Worm (Caenorhabditis elegans): ENCODE measurements around the gene D2023.3.

D2023.3 gene

ce11 chrV:11839220-11839619 lies 27.4 kb upstream of the D2023.3 start, which contains the start of gene idpb-5:
TSS of gene idpb-5 (plus strand) at chrV:11839520.
- TF ChIP-seq nhr-25 (tag; optimal IDR thresholded peaks at IDR 0.05; ENCODE audit: borderline replicate concordance, insufficient read depth) (no peak), snpc-1.2 (GFP tag; IDR thresholded peaks at IDR 0.05) (no peak), unc-39 (tag; optimal IDR thresholded peaks at IDR 0.05) (no peak), F49E8.2 (tag; optimal IDR thresholded peaks at IDR 0.05; ENCODE audit: borderline replicate concordance) (no peak), rbr-2 (tag; optimal IDR thresholded peaks at IDR 0.05) (no peak), ztf-11 (tag; optimal IDR thresholded peaks at IDR 0.05) (no peak), D1046.2 (GFP tag; IDR thresholded peaks at IDR 0.05) (no peak), hmg-1.1 (GFP tag; IDR thresholded peaks at IDR 0.05) (no peak), ceh-28 (tag; optimal IDR thresholded peaks at IDR 0.05) (no peak), mdt-29 (GFP tag; IDR thresholded peaks at IDR 0.05) (no peak), madf-5 (GFP tag; IDR thresholded peaks at IDR 0.05) (no peak), lin-15B (tag; optimal IDR thresholded peaks at IDR 0.05) (no peak), aha-1 (tag) (no peak), zip-2 (tag; optimal IDR thresholded peaks at IDR 0.05) (no peak), nhr-10 (tag; optimal IDR thresholded peaks at IDR 0.05) (no peak), nhr-76 (tag; optimal IDR thresholded peaks at IDR 0.05) (no peak), ces-1 (GFP tag; optimal IDR thresholded peaks at IDR 0.05) (no peak), tra-1 (GFP tag; IDR thresholded peaks at IDR 0.05) (no peak)

ce11 chrV:11836073-11836472 lies 24.3 kb upstream of the D2023.3 start, which contains the start of gene R13H4.2:
TSS of gene R13H4.2 (plus strand) at chrV:11836391.
- no peak for TF ChIP-seq aha-1 (tag)
- no peak for TF ChIP-seq lim-7 (GFP tag; IDR thresholded peaks at IDR 0.05)
- TF ChIP-seq hlh-11 (tag; optimal IDR thresholded peaks at IDR 0.05) = peak; percentile 63
- peak in 1 of 2 experiments; percentile 96 for TF ChIP-seq daf-16 (GFP tag; optimal IDR thresholded peaks at IDR 0.05)
- TF ChIP-seq daf-16 (tag; optimal IDR thresholded peaks at IDR 0.05) = no peak
- no peak for TF ChIP-seq arid-1 (GFP tag; conservative IDR thresholded peaks at IDR 0.05)

- TF ChIP-seq saeg-2 (GFP tag; IDR thresholded peaks at IDR 0.05) (no peak), nhr-111 (GFP tag; optimal IDR thresholded peaks at IDR 0.05) (no peak), lir-3 (tag; optimal IDR thresholded peaks at IDR 0.05) (no peak), egl-43 (GFP tag; IDR thresholded peaks at IDR 0.05) (no peak), lin-13 (GFP tag; optimal IDR thresholded peaks at IDR 0.05) (no peak), rbr-2 (tag; optimal IDR thresholded peaks at IDR 0.05) (no peak), nhr-25 (tag; optimal IDR thresholded peaks at IDR 0.05; ENCODE audit: borderline replicate concordance, insufficient read depth) (no peak), ztf-7 (tag; optimal IDR thresholded peaks at IDR 0.05) (no peak), F10B5.3 (tag; optimal IDR thresholded peaks at IDR 0.05) (no peak), T26A8.4 (GFP tag; IDR thresholded peaks at IDR 0.05) (no peak), dmd-9 (GFP tag; IDR thresholded peaks at IDR 0.05) (no peak), unc-39 (tag; optimal IDR thresholded peaks at IDR 0.05) (no peak), snpc-4 (tag; optimal IDR thresholded peaks at IDR 0.05) (no peak), ces-1 (GFP tag; optimal IDR thresholded peaks at IDR 0.05) (no peak), mdl-1 (tag; optimal IDR thresholded peaks at IDR 0.05) (no peak), duxl-1 (tag; optimal IDR thresholded peaks at IDR 0.05; ENCODE audit: poor library complexity) (no peak)
Observed at ce11 chrV:11833319-11833718, 21.5 kb upstream of the D2023.3 start, which contains the start of gene pho-8. TSS of gene pho-8 (plus strand) at chrV:11833619.

- TF ChIP-seq unc-62 (GFP tag; optimal IDR thresholded peaks at IDR 0.05 in 1 of 2) (peak in 1 of 2 experiments; percentile 78), unc-62 (tag; optimal IDR thresholded peaks at IDR 0.05) (no peak), R02D3.7 (tag; optimal IDR thresholded peaks at IDR 0.05) (no peak)
Observed at ce11 chrV:11829282-11829681, 17.5 kb upstream of the D2023.3 start, which contains the start of gene col-158. TSS of gene col-158 (plus strand) at chrV:11829582.

All from whole organism, L4 larva.